Worm (Caenorhabditis elegans) whole organism, midembryonic: ENCODE results near the gene srap-1.

Experiments used
- T22C8.4 ChIP-seq: fragments of 200-800 bp; sonication (Bioruptor generic); IDR thresholded peaks from 2 replicates; pipeline ENCODE4 v1.3.6; 2022; ENCODE audit warnings: missing genetic modification characterization, missing compliant biosample characterization
- cog-1 ChIP-seq: sonication (generic microtip); optimal IDR thresholded peaks from 2 replicates; lab custom pipeline; 2016; ENCODE audit warnings: missing genetic modification characterization, missing compliant biosample characterization
- flt-1 ChIP-seq: fragments of 200-800 bp; sonication (Bioruptor generic); IDR thresholded peaks from 2 replicates; pipeline ENCODE4 v1.3.6; 2022; ENCODE audit warnings: missing genetic modification characterization, missing compliant biosample characterization
- klf-2 ChIP-seq: fragments of 200-800 bp; sonication (Bioruptor generic); conservative IDR thresholded peaks from 2 replicates; pipeline ENCODE4 v1.3.6; 2022; ENCODE audit warnings: missing genetic modification reagents, missing genetic modification characterization, missing compliant biosample characterization
- med-1 ChIP-seq: sonication (generic microtip); optimal IDR thresholded peaks from 2 replicates; lab custom pipeline; 2017; ENCODE audit warnings: missing genetic modification characterization, mild to moderate bottlenecking, missing compliant biosample characterization, antibody characterized with exemption, missing genetic modification reagents; ENCODE audit not compliant: insufficient read depth
- ref-1 ChIP-seq: fragments of 200-800 bp; sonication (Bioruptor generic); conservative IDR thresholded peaks from 2 replicates; pipeline ENCODE4 v1.3.6; 2022; ENCODE audit warnings: missing genetic modification reagents, missing genetic modification characterization, missing compliant biosample characterization
- tab-1 ChIP-seq: fragments of 200-800 bp; sonication (Bioruptor generic); IDR thresholded peaks from 2 replicates; pipeline ENCODE4 v1.3.6; 2022; ENCODE audit warnings: missing genetic modification characterization, missing compliant biosample characterization
- ztf-23 ChIP-seq: fragments of 200-800 bp; sonication (Bioruptor generic); IDR thresholded peaks from 2 replicates; pipeline ENCODE4 v1.3.6; 2022; ENCODE audit warnings: missing genetic modification reagents, missing genetic modification characterization, missing compliant biosample characterization
- ztf-29 ChIP-seq: fragments of 200-800 bp; sonication (Bioruptor generic); IDR thresholded peaks from 2 replicates; pipeline ENCODE4 v1.3.6; 2022; ENCODE audit warnings: missing genetic modification reagents, missing genetic modification characterization, missing compliant biosample characterization

Gene srap-1

ce11 chrII:11255536-11255935 is 52.5 kb downstream of the srap-1 start, which contains the start of gene T05B9.2:
TSS of gene T05B9.2 (plus strand) at chrII:11255836.
- TF ChIP-seq ztf-29 (GFP tag; lab: Robert Waterston, UW) (no peak), ztf-23 (GFP tag; lab: Robert Waterston, UW) (no peak)

ce11 chrII:11259766-11260165 is 56.7 kb downstream of the srap-1 start:
- TF ChIP-seq T22C8.4 (GFP tag; lab: Robert Waterston, UW): no peak
- TF ChIP-seq ref-1 (GFP tag; lab: Robert Waterston, UW): no peak
- no peak for TF ChIP-seq flt-1 (GFP tag; lab: Robert Waterston, UW)
- no peak for TF ChIP-seq cog-1 (tag; lab: Kevin White, UChicago)

- no peak for TF ChIP-seq ztf-23 (GFP tag; lab: Robert Waterston, UW)
- TF ChIP-seq klf-2 (GFP tag; lab: Robert Waterston, UW): no peak
- no peak for TF ChIP-seq T22C8.4 (GFP tag; lab: Robert Waterston, UW)
- no peak for TF ChIP-seq ref-1 (GFP tag; lab: Robert Waterston, UW)
- TF ChIP-seq tab-1: no peak
- TF ChIP-seq flt-1 (GFP tag; lab: Robert Waterston, UW): no peak
- TF ChIP-seq cog-1 (tag; lab: Kevin White, UChicago): no peak
- no peak for TF ChIP-seq med-1 (GFP tag; lab: Kevin White, UChicago)
- no peak for TF ChIP-seq ztf-29 (GFP tag; lab: Robert Waterston, UW)
Observed at ce11 chrII:11261173-11261572, 58.2 kb downstream of the srap-1 start, which contains the start of gene T05B9.1. TSS of gene T05B9.1 (minus strand) at chrII:11261192.

ce11 chrII:11268822-11269221 is 65.8 kb downstream of the srap-1 start, which contains the start of gene cut-1:
TSS of gene cut-1 (plus strand) at chrII:11269122.
- TF ChIP-seq tab-1 (no peak), ztf-29 (GFP tag; lab: Robert Waterston, UW) (no peak)
